Worm (Caenorhabditis elegans) whole organism, L4 larva: ENCODE results near the gene copz-1.

Experiments used
- ceh-82 ChIP-seq: sonication (generic microtip); optimal IDR thresholded peaks from 2 replicates; lab custom pipeline; 2017; ENCODE audit warnings: missing biosample characterization, missing genetic modification characterization
- dmd-9 ChIP-seq: fragments of 200-800 bp; sonication (Bioruptor generic); IDR thresholded peaks from 2 replicates; pipeline ENCODE4 v1.3.6; 2022; ENCODE audit warnings: missing genetic modification reagents, missing genetic modification characterization, missing compliant biosample characterization
- lir-3 ChIP-seq: sonication (generic microtip); optimal IDR thresholded peaks from 2 replicates; lab custom pipeline; 2016; ENCODE audit warnings: mild to moderate bottlenecking, missing genetic modification characterization, missing compliant biosample characterization
- lsy-2 ChIP-seq, 2 experiments: fragments of 150-350 bp in 1 of 2; sonication (generic microtip) in 1 of 2; optimal IDR thresholded peaks; 2 replicates each; lab custom pipeline; 2014 to 2017; ENCODE audit warnings: missing biosample characterization in 2 of 2, missing genetic modification characterization in 2 of 2
- nhr-10 ChIP-seq: fragments of 150-350 bp; optimal IDR thresholded peaks from 2 replicates; lab custom pipeline; 2014; ENCODE audit warnings: missing biosample characterization, missing genetic modification characterization
- nhr-11 ChIP-seq: fragments of 150-350 bp; optimal IDR thresholded peaks from 2 replicates; lab custom pipeline; 2014; ENCODE audit warnings: missing biosample characterization, missing genetic modification characterization
- nhr-237 ChIP-seq: sonication (generic microtip); optimal IDR thresholded peaks from 2 replicates; lab custom pipeline; 2017; ENCODE audit warnings: missing biosample characterization, missing genetic modification characterization

- TF ChIP-seq lir-3 (tag; lab: Kevin White, UChicago) (no peak), nhr-10 (no peak), nhr-237 (tag; lab: Kevin White, UChicago) (no peak), nhr-11 (tag; lab: Kevin White, UChicago) (no peak), ceh-82 (no peak), dmd-9 (GFP tag; lab: Robert Waterston, UW) (no peak), lsy-2 (tag; optimal IDR thresholded peaks at IDR 0.05; lab: Kevin White, UChicago) (no peak)
Measured at ce11 chrII:10861723-10862486, 10.8 kb upstream of the copz-1 start.
